Fruit fly (Drosophila melanogaster) whole organism, embryonic: ENCODE results near the gene CG15643.

Experiments
- Asciz ChIP-seq: fragments of 200-800 bp; sonication (Bioruptor generic); optimal IDR thresholded peaks from 2 replicates; lab custom pipeline; 2017; ENCODE audit warnings: missing biosample characterization, mild to moderate bottlenecking, missing genetic modification characterization, missing genetic modification reagents
- CG1024 ChIP-seq: fragments of 200-800 bp; sonication (Bioruptor generic); IDR thresholded peaks from 2 replicates; pipeline ENCODE4 v1.3.6; 2022; ENCODE audit warnings: missing biosample characterization, missing genetic modification characterization
- CG10543 ChIP-seq: fragments of 200-800 bp; sonication (Bioruptor generic); optimal IDR thresholded peaks from 3 replicates; lab custom pipeline; 2017; ENCODE audit warnings: missing biosample characterization, mild to moderate bottlenecking, missing genetic modification characterization, moderate library complexity
- CG11696 ChIP-seq: fragments of 200-800 bp; sonication (Bioruptor generic); IDR thresholded peaks from 2 replicates; pipeline ENCODE4 v1.3.6; 2022; ENCODE audit warnings: missing biosample characterization, missing genetic modification characterization
- CG11723 ChIP-seq: fragments of 200-800 bp; sonication (Bioruptor generic); optimal IDR thresholded peaks from 2 replicates; lab custom pipeline; 2017; ENCODE audit warnings: missing biosample characterization, mild to moderate bottlenecking, missing genetic modification characterization
- CG12744 ChIP-seq: fragments of 200-800 bp; sonication (Bioruptor generic); optimal IDR thresholded peaks from 2 replicates; lab custom pipeline; 2016; ENCODE audit warnings: missing biosample characterization, missing genetic modification characterization
- CG13624 ChIP-seq: fragments of 200-800 bp; sonication (Bioruptor generic); optimal IDR thresholded peaks from 2 replicates; lab custom pipeline; 2016; ENCODE audit warnings: missing biosample characterization, missing genetic modification characterization
- CG13775 ChIP-seq: fragments of 200-800 bp; sonication (Bioruptor generic); optimal IDR thresholded peaks from 3 replicates; lab custom pipeline; 2017; ENCODE audit warnings: missing biosample characterization, mild to moderate bottlenecking, missing genetic modification characterization
- CG16815 ChIP-seq: fragments of 200-800 bp; sonication (Bioruptor generic); optimal IDR thresholded peaks from 3 replicates; lab custom pipeline; 2017; ENCODE audit warnings: missing biosample characterization, mild to moderate bottlenecking, missing genetic modification characterization
- CG18619 ChIP-seq: fragments of 200-800 bp; sonication (Bioruptor generic); optimal IDR thresholded peaks from 3 replicates; lab custom pipeline; 2017; ENCODE audit warnings: missing biosample characterization, mild to moderate bottlenecking, missing genetic modification characterization
- CG30403 ChIP-seq: fragments of 200-800 bp; sonication (Bioruptor generic); optimal IDR thresholded peaks from 3 replicates; lab custom pipeline; 2016; ENCODE audit warnings: missing biosample characterization, missing genetic modification characterization
- CG31388 ChIP-seq: fragments of 200-800 bp; sonication (Bioruptor generic); optimal IDR thresholded peaks from 2 replicates; lab custom pipeline; 2016; ENCODE audit warnings: missing biosample characterization, missing genetic modification characterization
- CG3163 ChIP-seq: fragments of 200-800 bp; sonication (Bioruptor generic); optimal IDR thresholded peaks from 3 replicates; lab custom pipeline; 2016; ENCODE audit warnings: missing biosample characterization, missing genetic modification characterization
- CG3838 ChIP-seq: fragments of 200-800 bp; sonication (Bioruptor generic); optimal IDR thresholded peaks from 3 replicates; lab custom pipeline; 2016; ENCODE audit warnings: missing biosample characterization, missing genetic modification characterization
- CG4617 ChIP-seq: fragments of 200-800 bp; sonication (Bioruptor generic); optimal IDR thresholded peaks from 3 replicates; lab custom pipeline; 2016; ENCODE audit warnings: missing biosample characterization, missing genetic modification characterization, borderline replicate concordance
- CG6654 ChIP-seq: fragments of 200-800 bp; sonication (Bioruptor generic); optimal IDR thresholded peaks from 2 replicates; lab custom pipeline; 2017; ENCODE audit warnings: missing biosample characterization, mild to moderate bottlenecking, missing genetic modification characterization
- CG6765 ChIP-seq: fragments of 200-800 bp; sonication (Bioruptor generic); optimal IDR thresholded peaks from 3 replicates; lab custom pipeline; 2017; ENCODE audit warnings: missing biosample characterization, mild to moderate bottlenecking, missing genetic modification characterization
- CG8388 ChIP-seq: fragments of 200-800 bp; sonication (Bioruptor generic); optimal IDR thresholded peaks from 2 replicates; lab custom pipeline; 2019; ENCODE audit warnings: missing biosample characterization, mild to moderate bottlenecking, missing genetic modification characterization, moderate library complexity
- CG9437 ChIP-seq: fragments of 200-800 bp; sonication (Bioruptor generic); optimal IDR thresholded peaks from 2 replicates; lab custom pipeline; 2018; ENCODE audit warnings: missing biosample characterization, mild to moderate bottlenecking, missing genetic modification characterization
- CHES-1-like ChIP-seq: fragments of 200-800 bp; sonication (Bioruptor generic); optimal IDR thresholded peaks from 2 replicates; lab custom pipeline; 2016; ENCODE audit warnings: missing biosample characterization, missing genetic modification characterization
- Dad ChIP-seq: fragments of 200-800 bp; sonication (Bioruptor generic); optimal IDR thresholded peaks from 3 replicates; lab custom pipeline; 2016; ENCODE audit warnings: missing biosample characterization, missing genetic modification characterization
- Dfd ChIP-seq, 2 experiments: fragments of >200 bp; optimal IDR thresholded peaks; 2 replicates each; lab custom pipeline; 2017; ENCODE audit warnings: missing biosample characterization in 2 of 2, missing genetic modification characterization in 2 of 2
- Eip74EF ChIP-seq, 2 experiments: fragments of 200-800 bp in 1 of 2; fragments of >200 bp in 1 of 2; sonication (Bioruptor generic) in 1 of 2; optimal IDR thresholded peaks; 2 replicates each; lab custom pipeline; 2017 to 2019; ENCODE audit warnings: missing biosample characterization in 2 of 2, missing genetic modification characterization in 2 of 2, mild to moderate bottlenecking in 1 of 2, moderate library complexity in 1 of 2
- Fer2 ChIP-seq: fragments of 200-800 bp; sonication (Bioruptor generic); optimal IDR thresholded peaks from 2 replicates; lab custom pipeline; 2018; ENCODE audit warnings: missing biosample characterization, mild to moderate bottlenecking, missing genetic modification characterization, moderate library complexity
- H15 ChIP-seq: fragments of 200-800 bp; sonication (Bioruptor generic); IDR thresholded peaks from 3 replicates; pipeline ENCODE4 v1.3.6; 2022; ENCODE audit warnings: missing biosample characterization, missing genetic modification characterization
- HLH4C ChIP-seq: fragments of 200-800 bp; sonication (Bioruptor generic); IDR thresholded peaks from 3 replicates; pipeline ENCODE4 v1.3.6; 2022; ENCODE audit warnings: missing biosample characterization, missing genetic modification characterization; ENCODE audit not compliant: partially characterized antibody
- Hr78 ChIP-seq, 2 experiments: fragments of 200-800 bp in 1 of 2; fragments of >200 bp in 1 of 2; sonication (Bioruptor generic) in 1 of 2; optimal IDR thresholded peaks; 2 replicates each; lab custom pipeline; 2017 to 2019; ENCODE audit warnings: missing biosample characterization in 2 of 2, missing genetic modification characterization in 2 of 2, mild to moderate bottlenecking in 1 of 2, moderate library complexity in 1 of 2
- Kr ChIP-seq: fragments of 200-800 bp; sonication (Bioruptor generic); optimal IDR thresholded peaks from 2 replicates; lab custom pipeline; 2017; ENCODE audit warnings: missing biosample characterization, mild to moderate bottlenecking, missing genetic modification characterization
- Lim3 ChIP-seq: fragments of 200-800 bp; sonication (Bioruptor generic); IDR thresholded peaks from 2 replicates; pipeline ENCODE4 v1.3.6; 2022; ENCODE audit warnings: missing biosample characterization, missing genetic modification characterization
- Lpt ChIP-seq: fragments of >200 bp; optimal IDR thresholded peaks from 2 replicates; lab custom pipeline; 2018; ENCODE audit warnings: missing biosample characterization, missing genetic modification characterization
- Mrtf ChIP-seq: fragments of 200-800 bp; sonication (Bioruptor generic); IDR thresholded peaks from 3 replicates; pipeline ENCODE4 v1.3.6; 2022; ENCODE audit warnings: missing biosample characterization, missing genetic modification characterization
- Tbp ChIP-seq: fragments of >200 bp; optimal IDR thresholded peaks from 2 replicates; lab custom pipeline; 2018; ENCODE audit warnings: missing biosample characterization, missing genetic modification characterization
- Trl ChIP-seq, 3 experiments: fragments of >200 bp in 2 of 3; fragments of 200-800 bp in 1 of 3; sonication (Bioruptor generic) in 1 of 3; optimal IDR thresholded peaks; 2 replicates in 1 of 3; 3 replicates in 2 of 3; lab custom pipeline; 2016 to 2017; ENCODE audit warnings: missing biosample characterization in 1 of 3, missing genetic modification characterization in 1 of 3
- ac ChIP-seq: fragments of 200-800 bp; sonication (Bioruptor generic); optimal IDR thresholded peaks from 3 replicates; lab custom pipeline; 2017; ENCODE audit warnings: missing biosample characterization, mild to moderate bottlenecking, missing genetic modification characterization
- chm ChIP-seq: fragments of 200-800 bp; sonication (Bioruptor generic); IDR thresholded peaks from 2 replicates; pipeline ENCODE4 v1.3.6; 2022; ENCODE audit warnings: missing biosample characterization, missing genetic modification characterization
- dati ChIP-seq: fragments of 200-800 bp; sonication (Bioruptor generic); IDR thresholded peaks from 2 replicates; pipeline ENCODE4 v1.3.6; 2022; ENCODE audit warnings: missing biosample characterization, missing genetic modification characterization
- dimm ChIP-seq: fragments of 200-800 bp; sonication (Bioruptor generic); IDR thresholded peaks from 2 replicates; pipeline ENCODE4 v1.3.6; 2022; ENCODE audit warnings: missing biosample characterization, missing genetic modification characterization
- disco-r ChIP-seq: fragments of 200-800 bp; sonication (Bioruptor generic); optimal IDR thresholded peaks from 2 replicates; lab custom pipeline; 2016; ENCODE audit warnings: missing biosample characterization, missing genetic modification characterization
- fd102C ChIP-seq: fragments of 200-800 bp; sonication (Bioruptor generic); optimal IDR thresholded peaks from 2 replicates; lab custom pipeline; 2018; ENCODE audit warnings: missing biosample characterization, mild to moderate bottlenecking, missing genetic modification characterization, moderate library complexity
- gsb ChIP-seq: fragments of 200-800 bp; sonication (Bioruptor generic); IDR thresholded peaks from 2 replicates; pipeline ENCODE4 v1.3.6; 2022; ENCODE audit warnings: missing biosample characterization, missing genetic modification characterization
- gsb-n ChIP-seq: fragments of 200-800 bp; sonication (Bioruptor generic); optimal IDR thresholded peaks from 3 replicates; lab custom pipeline; 2018; ENCODE audit warnings: missing biosample characterization, mild to moderate bottlenecking, missing genetic modification characterization
- gt ChIP-seq: fragments of 200-800 bp; sonication (Bioruptor generic); IDR thresholded peaks from 2 replicates; pipeline ENCODE4 v1.3.6; 2022; ENCODE audit warnings: missing biosample characterization, missing genetic modification characterization
- h ChIP-seq: fragments of >200 bp; optimal IDR thresholded peaks from 2 replicates; lab custom pipeline; 2017
- lbe ChIP-seq: fragments of 200-800 bp; sonication (Bioruptor generic); optimal IDR thresholded peaks from 2 replicates; lab custom pipeline; 2016; ENCODE audit warnings: missing biosample characterization, mild to moderate bottlenecking, missing genetic modification characterization
- nom ChIP-seq: fragments of 200-800 bp; sonication (Bioruptor generic); optimal IDR thresholded peaks from 2 replicates; lab custom pipeline; 2017; ENCODE audit warnings: missing biosample characterization, missing genetic modification characterization, mild to moderate bottlenecking, moderate library complexity, missing genetic modification reagents
- oc ChIP-seq: fragments of 200-800 bp; sonication (Bioruptor generic); optimal IDR thresholded peaks from 2 replicates; lab custom pipeline; 2018; ENCODE audit warnings: missing biosample characterization, mild to moderate bottlenecking, missing genetic modification characterization, moderate library complexity
- prd ChIP-seq, 3 experiments: fragments of >200 bp in 2 of 3; fragments of 200-800 bp in 1 of 3; sonication (Bioruptor generic) in 1 of 3; optimal IDR thresholded peaks in 2 of 3; IDR thresholded peaks in 1 of 3; 2 replicates in 2 of 3; 3 replicates in 1 of 3; pipeline versions ENCODE4 v1.3.6 to Lab custom; 2017 to 2022; ENCODE audit warnings: missing biosample characterization in 1 of 3, missing genetic modification characterization in 1 of 3
- run ChIP-seq: fragments of 200-800 bp; sonication (Bioruptor generic); optimal IDR thresholded peaks from 3 replicates; lab custom pipeline; 2018; ENCODE audit warnings: missing biosample characterization, mild to moderate bottlenecking, missing genetic modification characterization
- scrt ChIP-seq: fragments of 200-800 bp; sonication (Bioruptor generic); optimal IDR thresholded peaks from 2 replicates; lab custom pipeline; 2018; ENCODE audit warnings: missing biosample characterization, mild to moderate bottlenecking, missing genetic modification characterization, moderate library complexity
- wek ChIP-seq: fragments of 200-800 bp; sonication (Bioruptor generic); optimal IDR thresholded peaks from 3 replicates; lab custom pipeline; 2018; ENCODE audit warnings: missing biosample characterization, mild to moderate bottlenecking, missing genetic modification characterization, moderate library complexity

The CG15643 gene

dm6 chrX:15532062-15532461 is 39.9 kb downstream of the CG15643 start (continued):
- TF ChIP-seq prd (optimal IDR thresholded peaks at IDR 0.05; lab: Kevin White, UChicago) (no peak), prd (GFP tag; IDR thresholded peaks at IDR 0.05; lab: Robert Waterston, UW) (peak; percentile 41; the same call in 1 of the 3 replicates), CG1024 (GFP tag; lab: Robert Waterston, UW) (peak; percentile 55), nom (GFP tag; lab: Kevin White, UChicago) (no peak), dimm (GFP tag; lab: Robert Waterston, UW) (no peak), Eip74EF (GFP tag; optimal IDR thresholded peaks at IDR 0.05; lab: Kevin White, UChicago) (no peak), oc (tag; lab: Kevin White, UChicago) (no peak), CG6654 (no peak), Mrtf (0 out of 3 replicates have a peak, but pooled peaks have one; percentile 60), CG13775 (GFP tag; lab: Kevin White, UChicago) (no peak), CG4617 (GFP tag; lab: Kevin White, UChicago) (no peak), dati (GFP tag; lab: Robert Waterston, UW) (no peak), CG30403 (GFP tag; lab: Kevin White, UChicago) (peak; percentile 30), chm (GFP tag; lab: Robert Waterston, UW) (no peak), CG11723 (GFP tag; lab: Kevin White, UChicago) (no peak), CG8388 (GFP tag; lab: Kevin White, UChicago) (no peak), CG12744 (GFP tag; lab: Kevin White, UChicago) (no peak), Fer2 (tag; lab: Kevin White, UChicago) (no peak), H15 (GFP tag; lab: Robert Waterston, UW) (0 out of 3 replicates have a peak, but pooled peaks have one; percentile 32), run (no peak), CG3163 (GFP tag; lab: Kevin White, UChicago) (no peak), CG13624 (GFP tag; lab: Kevin White, UChicago) (no peak), CG16815 (no peak), Lpt (GFP tag; lab: Kevin White, UChicago) (no peak), gsb-n (no peak), CG3838 (GFP tag; lab: Kevin White, UChicago) (no peak), Kr (GFP tag; lab: Kevin White, UChicago) (no peak), lbe (GFP tag; lab: Kevin White, UChicago) (no peak), h (lab: Kevin White, UChicago) (no peak), CG10543 (no peak), CG31388 (no peak), CG18619 (no peak), CG6765 (no peak), ac (no peak), disco-r (GFP tag; lab: Kevin White, UChicago) (no peak), CG9437 (GFP tag; lab: Kevin White, UChicago) (no peak), Hr78 (GFP tag; optimal IDR thresholded peaks at IDR 0.05; lab: Kevin White, UChicago) (no peak), fd102C (no peak), wek (GFP tag; lab: Kevin White, UChicago) (no peak), Dfd (GFP tag; optimal IDR thresholded peaks at IDR 0.05; lab: Kevin White, UChicago) (no peak), gt (GFP tag; lab: Robert Waterston, UW) (no peak), HLH4C (GFP tag; lab: Robert Waterston, UW) (no peak), Lim3 (GFP tag; lab: Robert Waterston, UW) (no peak), CHES-1-like (GFP tag; lab: Kevin White, UChicago) (no peak), Asciz (GFP tag; lab: Kevin White, UChicago) (no peak), gsb (GFP tag; lab: Robert Waterston, UW) (no peak), Dad (GFP tag; lab: Kevin White, UChicago) (no peak), Trl (optimal IDR thresholded peaks at IDR 0.05; lab: Kevin White, UChicago) (no peak), Trl (GFP tag; optimal IDR thresholded peaks at IDR 0.05; lab: Kevin White, UChicago) (peak; percentile 2), CG11696 (GFP tag; lab: Robert Waterston, UW) (no peak), Tbp (GFP tag; lab: Kevin White, UChicago) (no peak), scrt (peak; percentile 5)
